Worm (Caenorhabditis elegans) whole organism, dauer: Measurements from ENCODE around the gene mam-6.

Experiments
- unc-62 ChIP-seq: sonication (generic microtip); optimal IDR thresholded peaks from 2 replicates; lab custom pipeline; 2017; ENCODE audit warnings: missing biosample characterization, missing genetic modification reagents, missing genetic modification characterization

mam-6 gene

ce11 chrX:15050006-15050405, 19.1 kb downstream of the mam-6 start:
- TF ChIP-seq unc-62: no peak

DNA sequence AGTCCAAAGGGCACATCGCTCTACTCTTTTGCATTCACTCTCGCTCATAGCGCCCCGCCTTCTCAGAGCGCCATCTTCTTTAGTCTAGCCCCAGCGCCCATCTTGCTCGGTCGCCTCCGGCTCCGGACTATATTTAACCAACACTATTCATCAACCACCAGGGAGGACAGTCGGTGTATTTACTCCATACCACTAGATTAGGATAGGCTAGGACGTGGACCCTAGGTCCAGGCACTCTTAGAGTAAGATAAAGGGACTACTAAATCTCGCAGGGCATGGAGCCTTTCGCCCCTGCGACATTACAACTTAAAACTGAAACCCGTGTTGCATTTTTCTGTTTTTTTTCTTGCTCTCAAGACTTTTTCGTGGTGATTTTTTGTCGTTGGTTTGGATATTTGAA, 21.6 kb downstream of the mam-6 start:
- TF ChIP-seq unc-62: no peak

ce11 chrX:15045401-15045800, 23.7 kb downstream of the mam-6 start:
- no peak for TF ChIP-seq unc-62

DNA sequence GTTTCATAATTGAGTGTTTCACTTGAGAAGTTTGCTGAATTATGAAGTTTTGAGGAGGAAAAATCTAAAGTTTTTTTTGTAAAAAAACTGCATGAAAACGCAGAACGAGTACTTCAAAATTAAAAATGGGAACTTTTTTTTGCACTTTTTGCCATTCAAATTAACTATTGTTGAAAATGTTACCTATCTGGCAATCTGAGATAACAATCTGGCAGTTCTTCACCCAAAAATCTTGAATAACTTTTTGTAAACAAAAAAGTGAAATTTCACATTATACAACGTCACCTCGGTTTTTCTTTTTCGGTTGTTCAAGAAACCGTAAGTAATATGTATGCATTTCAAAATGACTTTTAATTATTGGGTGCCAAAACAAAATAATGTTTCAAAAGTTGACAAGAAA, 26.6 kb downstream of the mam-6 start:
- no peak for TF ChIP-seq unc-62

ce11 chrX:15041340-15041739, 27.8 kb downstream of the mam-6 start:
- TF ChIP-seq unc-62: no peak

ce11 chrX:15040552-15041080, 28.5 kb downstream of the mam-6 start, which contains the start of gene C18B12.4:
Gene C18B12.4, minus strand, starts transcription at chrX:15040602.
- TF ChIP-seq unc-62: no peak

- TF ChIP-seq unc-62: no peak
Measured at ce11 chrX:15039696-15040212, 29.4 kb downstream of the mam-6 start.

- no peak for TF ChIP-seq unc-62
Measured at ce11 chrX:15039029-15039695, 30.0 kb downstream of the mam-6 start.

- TF ChIP-seq unc-62: no peak
Measured at ce11 chrX:15036287-15036686, 32.9 kb downstream of the mam-6 start.

DNA sequence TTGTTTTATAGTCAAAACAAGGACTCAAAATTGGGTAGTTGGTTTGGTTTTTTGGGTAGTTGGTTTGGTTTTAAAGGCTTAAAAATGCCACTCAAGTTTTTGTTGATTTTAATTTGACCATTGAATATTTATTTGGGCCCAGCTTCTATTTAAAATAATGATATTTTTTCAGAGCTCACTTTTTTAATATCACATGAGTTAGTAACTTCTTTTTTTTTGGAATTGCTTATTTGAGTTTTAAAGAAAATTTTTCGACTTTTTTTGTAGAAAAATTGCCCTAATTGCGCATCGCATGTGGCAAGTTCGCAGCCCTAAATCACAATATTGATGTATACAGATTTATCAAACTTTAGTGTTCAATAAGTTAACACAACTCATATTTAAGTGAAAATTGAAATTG, 33.4 kb downstream of the mam-6 start:
- TF ChIP-seq unc-62: no peak

ce11 chrX:15034787-15035186, 34.4 kb downstream of the mam-6 start, which contains the start of gene dsc-1:
Gene dsc-1, minus strand, starts transcription at chrX:15034832.
- no peak for TF ChIP-seq unc-62

DNA sequence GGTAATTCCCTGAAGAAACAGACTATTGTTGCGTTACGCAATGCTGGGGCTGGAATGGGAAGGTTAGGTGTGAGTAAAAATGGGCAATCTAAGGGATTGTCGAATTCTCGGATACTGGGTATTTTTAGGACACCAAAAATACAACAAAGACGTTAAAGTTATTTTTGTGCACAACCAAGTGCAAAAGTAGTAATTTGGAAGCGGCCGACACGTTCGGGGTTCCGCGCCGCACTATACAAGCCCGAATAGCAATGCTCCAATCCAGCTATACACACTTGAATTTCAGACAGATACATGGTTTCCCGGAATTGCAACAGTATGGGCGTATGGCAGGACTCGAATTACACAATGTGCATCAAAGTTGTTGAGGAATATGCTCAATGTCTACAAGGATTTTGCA, 41.1 kb downstream of the mam-6 start:
- no peak for TF ChIP-seq unc-62

DNA sequence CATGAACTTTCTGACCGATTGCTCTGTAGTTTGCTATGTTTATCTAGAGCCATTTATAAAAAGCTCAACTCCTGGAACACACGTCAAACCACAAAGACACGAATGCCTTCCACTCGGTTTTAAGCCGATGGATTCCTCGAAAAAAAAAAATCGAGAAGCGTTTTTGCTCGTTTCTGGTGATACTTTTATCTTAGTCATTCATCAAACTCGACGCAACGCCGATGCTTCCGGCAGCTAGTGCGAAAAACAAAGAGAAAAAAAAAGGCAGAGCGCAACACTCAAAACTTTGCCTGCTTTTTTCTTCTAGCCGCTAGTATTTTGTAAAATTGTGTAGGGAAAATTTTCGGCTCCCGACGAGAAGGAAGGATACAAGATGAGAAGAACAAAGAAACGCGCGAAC, 41.6 kb downstream of the mam-6 start:
- TF ChIP-seq unc-62: no peak

ce11 chrX:15026008-15026407, 43.1 kb downstream of the mam-6 start, which contains the start of gene seb-3:
Gene seb-3, plus strand, starts transcription at chrX:15026308.
- TF ChIP-seq unc-62: no peak
